Fruit fly (Drosophila melanogaster): ENCODE results near the gene Sirt1.
A peak's percentile ranks its signal among the peaks of the same experiment; 100 is the strongest.

Sirt1 gene

DNA sequence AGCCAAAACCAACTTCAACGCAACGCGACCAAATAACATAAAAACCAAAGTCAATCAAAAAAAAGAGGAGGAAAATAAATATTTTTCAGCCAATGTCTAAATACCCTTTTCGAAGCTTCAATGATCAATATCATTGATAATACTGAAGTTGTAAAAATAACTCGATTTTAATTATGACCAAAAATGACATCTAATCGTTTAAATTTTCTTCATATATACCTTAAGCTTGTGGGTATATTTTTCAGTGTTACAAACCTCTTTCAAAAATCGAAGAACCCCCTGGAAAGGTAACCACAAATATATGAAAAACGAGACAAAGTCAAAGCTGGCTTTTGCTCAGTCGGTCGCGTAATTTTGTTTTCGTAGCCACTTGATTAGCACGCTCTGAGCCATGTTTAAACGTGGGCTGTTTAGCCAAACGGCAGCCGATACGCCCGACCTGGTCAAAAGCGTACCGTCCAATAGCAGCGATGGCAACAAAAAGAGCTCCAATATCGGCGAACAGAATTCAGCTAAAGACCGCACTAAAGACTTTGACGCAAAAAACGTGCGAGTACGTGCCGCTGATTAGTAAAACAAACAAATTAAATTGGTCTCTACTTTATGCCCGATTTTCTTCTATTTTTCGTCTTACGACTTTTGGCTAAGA is 20.2 kb upstream of the Sirt1 start:
- TF ChIP-seq Sox102F (GFP tag; optimal IDR thresholded peaks at IDR 0.05): peak; percentile 74
- TF ChIP-seq dan (GFP tag; IDR thresholded peaks at IDR 0.05): no peak
- TF ChIP-seq CG9215 (GFP tag; IDR thresholded peaks at IDR 0.05): peak; percentile 83
- TF ChIP-seq CG14965 (GFP tag; optimal IDR thresholded peaks at IDR 0.05; ENCODE audit: borderline replicate concordance): no peak
- TF ChIP-seq ranshi (GFP tag; IDR thresholded peaks at IDR 0.05): peak; percentile 82
- TF ChIP-seq CG6689 (GFP tag; IDR thresholded peaks at IDR 0.05): peak; percentile 74
- TF ChIP-seq CG5245 (GFP tag; optimal IDR thresholded peaks at IDR 0.05): peak; percentile 42
- peak; percentile 41 for TF ChIP-seq en (GFP tag; optimal IDR thresholded peaks at IDR 0.05)
- TF ChIP-seq Ada2b (GFP tag; IDR thresholded peaks at IDR 0.05): peak; percentile 81
- no peak for TF ChIP-seq Scr (GFP tag; IDR thresholded peaks at IDR 0.05; ENCODE audit: partially characterized antibody)
- TF ChIP-seq abd-A (tag; optimal IDR thresholded peaks at IDR 0.05): peak; percentile 76
- peak; percentile 63 for TF ChIP-seq Side (GFP tag; optimal IDR thresholded peaks at IDR 0.05)
- TF ChIP-seq al (GFP tag; IDR thresholded peaks at IDR 0.05): peak; percentile 88
- peak; percentile 73 for TF ChIP-seq vvl (GFP tag; IDR thresholded peaks at IDR 0.05)
- peak; percentile 71 for TF ChIP-seq sug (tag; optimal IDR thresholded peaks at IDR 0.05)
- peak; percentile 53 for TF ChIP-seq CG8281 (tag; optimal IDR thresholded peaks at IDR 0.05)
- peak; percentile 16 for TF ChIP-seq CG8089 (GFP tag; optimal IDR thresholded peaks at IDR 0.05)
- peak; percentile 12 for TF ChIP-seq CG9876 (GFP tag; optimal IDR thresholded peaks at IDR 0.05)
- TF ChIP-seq PHDP (tag; optimal IDR thresholded peaks at IDR 0.05): peak; percentile 81
- peak; percentile 76 for TF ChIP-seq CG4730 (GFP tag; IDR thresholded peaks at IDR 0.05)
- peak; percentile 83 for TF ChIP-seq lilli (GFP tag; optimal IDR thresholded peaks at IDR 0.05)
- 0 out of 3 replicates have a peak, but pooled peaks have one; percentile 59 for TF ChIP-seq gce (GFP tag; IDR thresholded peaks at IDR 0.05)
- peak; percentile 59 for TF ChIP-seq CG7786 (GFP tag; optimal IDR thresholded peaks at IDR 0.05)
- no peak for TF ChIP-seq hkb (optimal IDR thresholded peaks at IDR 0.05)
- peak; percentile 85 for TF ChIP-seq hkb (GFP tag; IDR thresholded peaks at IDR 0.05)
- TF ChIP-seq CG4404 (GFP tag; IDR thresholded peaks at IDR 0.05): peak; percentile 44; the same call in 1 of the 2 replicates
- peak; percentile 46 for TF ChIP-seq org-1 (GFP tag; optimal IDR thresholded peaks at IDR 0.05)
- TF ChIP-seq CG10147 (GFP tag; optimal IDR thresholded peaks at IDR 0.05): peak; percentile 89
- TF ChIP-seq CG4854 (GFP tag; optimal IDR thresholded peaks at IDR 0.05): peak; percentile 65
- TF ChIP-seq Xbp1 (GFP tag; optimal IDR thresholded peaks at IDR 0.05): peak; percentile 76
- no peak for TF ChIP-seq CG8290 (GFP tag; optimal IDR thresholded peaks at IDR 0.05)
- TF ChIP-seq CG8290 (tag; optimal IDR thresholded peaks at IDR 0.05): peak in 1 of 2 experiments; percentile 42
- no peak for TF ChIP-seq CG9797 (GFP tag; optimal IDR thresholded peaks at IDR 0.05)
- peak; percentile 19 for TF ChIP-seq Ets97D (GFP tag; optimal IDR thresholded peaks at IDR 0.05)
- TF ChIP-seq CG10321 (GFP tag; IDR thresholded peaks at IDR 0.05): 0 out of 2 replicates have a peak, but pooled peaks have one; percentile 14
- TF ChIP-seq Hey (tag; optimal IDR thresholded peaks at IDR 0.05): no peak
- TF ChIP-seq CG14050 (GFP tag; IDR thresholded peaks at IDR 0.05): peak; percentile 68
- peak; percentile 66 for TF ChIP-seq Sox100B (GFP tag; optimal IDR thresholded peaks at IDR 0.05)
- peak; percentile 84 for TF ChIP-seq CG15269 (tag; optimal IDR thresholded peaks at IDR 0.05)
- TF ChIP-seq Drgx (GFP tag; IDR thresholded peaks at IDR 0.05): peak; percentile 69; the same call in 1 of the 2 replicates
- TF ChIP-seq CG15011 (GFP tag; optimal IDR thresholded peaks at IDR 0.05): peak; percentile 71
- peak; percentile 62 for TF ChIP-seq pb (GFP tag; optimal IDR thresholded peaks at IDR 0.05)
- TF ChIP-seq CG17385 (GFP tag; optimal IDR thresholded peaks at IDR 0.05): peak; percentile 66
- TF ChIP-seq CG4282 (GFP tag; optimal IDR thresholded peaks at IDR 0.05): peak; percentile 14
- TF ChIP-seq Nf-YC (tag; optimal IDR thresholded peaks at IDR 0.05): peak; percentile 76
- peak; percentile 4 for TF ChIP-seq mirr (GFP tag; optimal IDR thresholded peaks at IDR 0.05)
- TF ChIP-seq sens (GFP tag): peak; percentile 81
- TF ChIP-seq sob (GFP tag; IDR thresholded peaks at IDR 0.05): peak; percentile 88
- TF ChIP-seq CG2202 (tag; optimal IDR thresholded peaks at IDR 0.05): no peak
- peak; percentile 62 for TF ChIP-seq NfI (GFP tag; optimal IDR thresholded peaks at IDR 0.05)
- peak; percentile 61 for TF ChIP-seq ems (GFP tag; optimal IDR thresholded peaks at IDR 0.05)

Data from whole organism, embryonic.